Fruit fly (Drosophila melanogaster): Measurements from ENCODE around the gene Spn88Ea.

Gene Spn88Ea

DNA sequence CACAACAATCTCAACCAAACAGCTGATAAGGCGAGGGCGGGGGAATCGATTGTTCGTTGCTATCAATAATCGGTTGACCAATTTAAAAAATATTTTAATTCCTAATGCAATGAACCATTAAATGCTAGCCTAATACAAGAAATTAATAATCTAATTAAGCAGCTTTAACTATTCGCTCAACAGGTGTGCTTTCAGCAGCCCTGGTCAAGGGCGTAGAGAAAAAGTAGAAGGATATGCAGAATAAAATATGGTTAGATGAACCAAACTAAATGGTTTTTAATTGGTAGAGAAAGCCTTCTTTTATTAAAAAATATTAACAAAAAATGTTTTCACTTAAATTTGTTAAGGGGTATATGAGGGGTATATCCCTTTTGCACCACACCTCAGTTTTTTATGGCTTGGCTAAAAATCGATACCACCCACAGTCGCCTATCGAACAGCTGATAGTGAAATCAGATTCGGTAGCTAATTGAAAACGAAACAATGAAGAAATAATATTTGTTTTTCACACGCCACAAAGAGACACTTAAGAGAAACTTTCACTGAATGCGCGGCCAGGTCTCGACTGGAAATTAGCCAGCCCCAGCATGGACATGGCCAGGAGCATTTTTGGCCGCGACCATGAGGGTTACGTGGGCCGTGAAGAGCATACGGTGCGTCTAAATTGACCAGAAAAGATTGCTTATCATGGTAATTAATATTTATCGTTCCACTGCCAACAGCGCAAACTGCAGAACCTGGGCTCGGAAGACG is 12.8 kb upstream of the Spn88Ea start, which contains the start of the genes SIDL and CG12241:
TSS of gene SIDL (minus strand) at position 51 of the 753 bp plus-strand sequence.
TSS of gene CG12241 (plus strand) at position 433 of the 753 bp plus-strand sequence.
- TF ChIP-seq EcR (GFP tag; optimal IDR thresholded peaks at IDR 0.05) (no peak), CG8478 (optimal IDR thresholded peaks at IDR 0.05) (no peak), pan (optimal IDR thresholded peaks at IDR 0.05) (no peak), psq (optimal IDR thresholded peaks at IDR 0.05) (no peak), usp (GFP tag; optimal IDR thresholded peaks at IDR 0.05) (no peak), Dll (optimal IDR thresholded peaks at IDR 0.05) (no peak)

DNA sequence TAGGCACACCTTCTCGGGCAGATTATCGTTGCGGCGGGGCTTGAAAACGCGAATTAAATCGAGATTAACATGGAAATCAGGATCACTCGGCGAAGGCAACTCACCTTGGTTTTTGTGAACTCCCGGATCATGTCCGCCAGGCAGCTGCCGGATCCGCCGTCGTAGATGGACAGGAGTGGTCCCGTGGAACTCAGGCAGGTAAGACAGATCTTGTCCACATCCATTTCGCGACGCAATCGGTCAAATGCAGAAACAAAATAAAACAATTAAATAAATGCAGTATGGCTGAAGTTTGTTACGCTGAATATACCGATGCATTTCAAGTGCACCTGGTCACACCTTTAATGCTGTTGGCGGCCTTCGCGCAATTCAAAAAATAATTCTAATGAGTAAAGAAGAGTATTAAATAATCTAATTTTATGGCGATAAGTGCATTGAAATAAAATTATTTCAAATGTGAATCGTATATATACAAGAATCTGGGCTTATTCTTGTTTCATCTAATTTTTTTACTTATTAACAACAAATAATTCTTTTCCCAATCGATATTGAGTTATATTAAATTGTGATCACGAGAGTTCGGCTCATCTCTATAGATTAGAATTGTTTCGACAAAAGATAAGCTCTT is 7.2 kb upstream of the Spn88Ea start, which contains the start of the genes CG6654 and CG4210:
TSS of gene CG6654 (minus strand) at position 297 of the 628 bp plus-strand sequence.
TSS of gene CG4210 (plus strand) at position 613 of the 628 bp plus-strand sequence.
- no peak for TF ChIP-seq CG8478 (optimal IDR thresholded peaks at IDR 0.05)
- no peak for TF ChIP-seq psq (optimal IDR thresholded peaks at IDR 0.05)
- TF ChIP-seq Dll (optimal IDR thresholded peaks at IDR 0.05) = no peak
- no peak for TF ChIP-seq EcR (GFP tag; optimal IDR thresholded peaks at IDR 0.05)
- TF ChIP-seq usp (GFP tag; optimal IDR thresholded peaks at IDR 0.05) = no peak
- no peak for TF ChIP-seq pan (optimal IDR thresholded peaks at IDR 0.05)

DNA sequence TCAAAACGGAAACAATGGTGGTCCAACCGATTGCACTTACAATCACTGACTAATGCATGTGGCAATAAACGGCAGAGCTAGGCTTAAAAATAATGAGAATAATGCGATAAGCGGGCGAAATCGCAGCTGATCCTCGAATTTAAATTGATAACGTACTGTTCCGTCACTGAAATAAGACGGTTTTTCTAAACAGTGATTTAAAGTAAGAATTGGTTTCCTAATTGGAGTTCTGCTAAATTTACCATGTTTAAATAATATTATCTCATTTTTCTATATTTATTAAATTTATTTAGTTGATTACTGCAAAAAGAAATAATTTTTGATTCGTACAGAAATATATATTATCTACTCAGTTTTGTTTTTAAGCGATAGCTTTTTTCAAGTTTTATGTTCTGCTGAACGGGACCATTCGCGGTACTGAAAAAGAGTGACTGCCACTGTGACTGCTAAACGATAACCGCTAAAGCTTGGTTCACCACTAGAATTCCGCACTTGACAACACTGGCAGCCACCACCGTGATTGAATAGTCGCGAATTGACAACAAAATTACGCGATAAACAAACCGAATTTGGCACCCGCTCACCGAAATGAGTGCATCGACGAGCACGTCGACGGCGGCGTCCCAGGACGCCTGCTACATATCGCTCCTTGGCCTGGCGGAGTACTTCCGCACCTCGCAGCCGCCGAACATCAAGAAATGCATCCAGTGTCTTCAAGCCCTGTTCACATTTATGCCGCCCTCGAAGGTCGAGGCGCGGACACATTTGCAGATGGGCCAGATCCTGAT is 2.7 kb upstream of the Spn88Ea start, which contains the start of the genes Spn88Eb and Mau2:
TSS of gene Spn88Eb (minus strand) at position 51 of the 788 bp plus-strand sequence.
TSS of gene Mau2 (plus strand) at position 493 of the 788 bp plus-strand sequence.
- TF ChIP-seq pan (optimal IDR thresholded peaks at IDR 0.05) = no peak
- no peak for TF ChIP-seq usp (GFP tag; optimal IDR thresholded peaks at IDR 0.05)
- TF ChIP-seq psq (optimal IDR thresholded peaks at IDR 0.05) = no peak
- no peak for TF ChIP-seq EcR (GFP tag; optimal IDR thresholded peaks at IDR 0.05)
- TF ChIP-seq Dll (optimal IDR thresholded peaks at IDR 0.05) = no peak
- no peak for TF ChIP-seq CG8478 (optimal IDR thresholded peaks at IDR 0.05)

DNA sequence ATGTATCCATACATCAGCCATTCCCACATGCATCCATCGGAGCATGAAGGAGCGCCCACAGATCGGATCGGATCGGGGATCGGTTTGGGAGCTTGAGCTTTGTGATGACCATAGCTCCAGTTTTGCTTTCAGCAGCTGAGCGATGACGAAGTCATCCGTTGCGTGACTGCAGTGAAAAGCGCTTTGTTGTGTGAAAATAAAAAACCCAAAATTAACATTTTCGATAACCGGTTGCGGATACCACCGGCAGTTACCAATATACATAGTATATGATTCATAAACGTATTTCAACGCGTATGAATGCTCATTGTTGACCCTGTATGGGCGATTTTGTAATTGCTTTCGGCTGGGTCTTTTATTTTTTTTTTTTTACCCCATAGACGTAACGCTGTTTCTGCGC is 1.0 kb downstream of the Spn88Ea start:
- no peak for TF ChIP-seq pan (optimal IDR thresholded peaks at IDR 0.05)
- TF ChIP-seq CG8478 (optimal IDR thresholded peaks at IDR 0.05) = no peak
- no peak for TF ChIP-seq EcR (GFP tag; optimal IDR thresholded peaks at IDR 0.05)
- no peak for TF ChIP-seq Dll (optimal IDR thresholded peaks at IDR 0.05)
- TF ChIP-seq usp (GFP tag; optimal IDR thresholded peaks at IDR 0.05) = no peak
- no peak for TF ChIP-seq psq (optimal IDR thresholded peaks at IDR 0.05)

DNA sequence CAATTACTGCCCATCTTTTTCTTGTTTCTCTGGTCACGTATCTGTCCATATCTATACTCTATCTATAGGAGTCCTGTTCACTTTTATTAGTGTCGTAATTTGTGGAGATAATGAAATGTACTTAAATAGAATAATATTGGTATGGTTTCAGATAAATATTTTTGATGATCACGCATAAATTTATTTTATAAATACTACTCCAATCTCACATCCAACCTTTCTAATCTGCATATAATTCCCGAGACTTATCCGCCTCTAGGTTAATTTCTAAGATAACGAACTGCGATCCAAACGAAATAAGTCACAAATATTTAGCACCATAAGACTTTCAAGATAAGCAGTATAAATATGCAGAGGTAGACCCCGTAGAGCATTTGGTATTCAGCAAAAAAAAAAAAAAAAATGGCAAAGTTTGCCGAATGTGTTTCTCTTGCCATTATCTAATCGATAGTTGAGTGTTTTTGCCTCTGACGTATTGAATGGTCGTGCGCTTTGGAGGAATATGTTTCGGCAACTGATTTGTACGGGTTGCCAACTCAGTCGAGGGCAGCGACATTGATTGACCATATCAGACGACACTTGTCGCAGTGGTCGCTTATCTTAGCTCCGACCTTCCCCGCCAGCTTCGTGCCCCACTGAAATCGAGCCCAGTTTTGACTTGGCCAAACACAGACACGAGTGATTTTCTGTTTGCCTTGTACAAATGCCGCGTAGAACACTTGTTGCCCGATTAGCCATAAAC is 8.0 kb downstream of the Spn88Ea start:
- no peak for TF ChIP-seq pan (optimal IDR thresholded peaks at IDR 0.05)
- no peak for TF ChIP-seq EcR (GFP tag; optimal IDR thresholded peaks at IDR 0.05)
- no peak for TF ChIP-seq psq (optimal IDR thresholded peaks at IDR 0.05)
- TF ChIP-seq usp (GFP tag; optimal IDR thresholded peaks at IDR 0.05) = no peak
- no peak for TF ChIP-seq CG8478 (optimal IDR thresholded peaks at IDR 0.05)
- TF ChIP-seq Dll (optimal IDR thresholded peaks at IDR 0.05) = no peak

DNA sequence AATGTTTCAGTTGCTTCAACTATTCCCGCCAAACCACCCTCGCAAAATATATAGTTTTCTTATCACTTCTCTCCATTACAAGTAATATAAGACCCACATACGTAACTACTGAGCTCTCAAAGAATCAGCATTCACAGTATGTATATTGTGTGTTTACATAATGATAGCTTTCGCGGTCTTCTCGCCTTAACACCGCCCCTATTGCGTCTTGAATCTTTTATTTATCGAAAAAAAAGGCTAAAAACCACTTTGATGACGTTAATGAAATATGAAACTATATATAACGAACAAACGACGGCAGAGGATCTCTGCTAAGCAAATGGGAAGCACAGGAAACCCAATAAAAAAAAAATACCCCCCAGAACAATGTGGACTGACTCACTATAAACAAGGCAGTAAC is 8.9 kb downstream of the Spn88Ea start:
- TF ChIP-seq usp (GFP tag; optimal IDR thresholded peaks at IDR 0.05) (no peak), CG8478 (optimal IDR thresholded peaks at IDR 0.05) (no peak), pan (optimal IDR thresholded peaks at IDR 0.05) (no peak), EcR (GFP tag; optimal IDR thresholded peaks at IDR 0.05) (no peak), Dll (optimal IDR thresholded peaks at IDR 0.05) (no peak), psq (optimal IDR thresholded peaks at IDR 0.05) (no peak)

DNA sequence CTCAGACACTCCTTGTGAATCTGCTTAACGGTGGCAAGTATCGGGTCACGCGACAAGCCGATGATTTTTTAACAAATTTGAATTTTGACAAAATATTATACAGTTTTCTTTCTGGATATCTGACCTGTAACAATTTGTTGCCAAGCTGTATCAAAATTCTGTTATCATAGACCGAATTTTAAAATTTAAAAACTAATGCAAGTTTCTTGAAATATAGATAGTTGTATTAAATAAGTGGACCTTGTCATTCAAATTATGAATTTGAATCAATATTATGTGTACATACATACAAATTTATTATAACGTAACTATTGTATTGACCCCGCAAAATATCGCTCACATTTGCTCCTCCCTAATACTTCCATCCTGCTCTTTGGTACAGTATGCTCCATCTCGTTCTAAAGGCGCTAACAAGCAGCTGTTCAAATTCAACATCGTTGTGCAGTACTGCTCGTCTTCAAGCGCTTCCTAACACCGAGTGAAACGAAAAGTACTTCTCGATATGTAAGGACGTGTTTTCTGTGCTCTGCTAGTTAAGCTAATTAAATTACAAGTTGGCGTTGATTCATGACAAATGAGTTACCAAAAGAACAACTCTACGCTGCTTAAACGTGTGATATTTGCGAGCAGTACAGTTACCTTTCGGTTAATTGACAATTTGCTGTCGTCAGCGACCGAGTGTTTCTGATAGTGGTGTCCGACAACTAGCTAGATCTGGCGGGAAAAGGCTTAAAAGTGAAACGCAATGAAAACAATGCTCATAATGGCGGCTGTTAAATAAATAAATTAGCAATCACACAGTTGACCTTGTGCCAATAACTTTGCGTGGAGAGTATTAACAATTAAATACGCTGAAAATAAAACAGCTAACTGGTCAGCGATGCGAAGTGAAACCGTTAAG is 9.9 kb downstream of the Spn88Ea start, which contains the start of the genes Kpc1 and CG42542:
TSS of gene Kpc1 (minus strand) at position 77 of the 901 bp plus-strand sequence.
TSS of gene CG42542 (plus strand) at position 465 of the 901 bp plus-strand sequence.
- TF ChIP-seq EcR (GFP tag; optimal IDR thresholded peaks at IDR 0.05) (no peak), Dll (optimal IDR thresholded peaks at IDR 0.05) (no peak), usp (GFP tag; optimal IDR thresholded peaks at IDR 0.05) (no peak), psq (optimal IDR thresholded peaks at IDR 0.05) (no peak), pan (optimal IDR thresholded peaks at IDR 0.05) (no peak), CG8478 (optimal IDR thresholded peaks at IDR 0.05) (no peak)

DNA sequence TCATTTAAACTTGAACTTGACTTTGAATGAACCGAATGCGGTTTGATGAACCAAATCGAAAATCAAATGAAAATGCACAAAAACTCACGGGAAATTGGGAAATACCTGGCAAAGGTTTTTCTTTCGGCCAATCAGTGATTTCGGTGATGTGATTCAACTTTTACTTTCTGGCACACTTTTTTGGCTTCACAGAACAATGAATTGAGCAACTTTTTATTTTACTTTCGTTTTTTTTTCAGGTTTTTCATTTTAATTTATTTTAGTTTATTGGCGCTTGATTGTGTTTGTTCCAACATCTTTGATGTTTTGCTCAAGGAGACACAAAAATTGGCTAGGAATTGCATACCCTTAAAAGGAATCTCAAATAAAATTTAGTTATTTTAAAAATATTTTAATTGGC is 24.8 kb downstream of the Spn88Ea start, which contains the start of gene Mf:
TSS of gene Mf (minus strand) at position 44 of the 400 bp plus-strand sequence.
- TF ChIP-seq usp (GFP tag; optimal IDR thresholded peaks at IDR 0.05) (no peak), pan (optimal IDR thresholded peaks at IDR 0.05) (no peak), CG8478 (optimal IDR thresholded peaks at IDR 0.05) (no peak), psq (optimal IDR thresholded peaks at IDR 0.05) (no peak), EcR (GFP tag; optimal IDR thresholded peaks at IDR 0.05) (no peak), Dll (optimal IDR thresholded peaks at IDR 0.05) (no peak)

DNA sequence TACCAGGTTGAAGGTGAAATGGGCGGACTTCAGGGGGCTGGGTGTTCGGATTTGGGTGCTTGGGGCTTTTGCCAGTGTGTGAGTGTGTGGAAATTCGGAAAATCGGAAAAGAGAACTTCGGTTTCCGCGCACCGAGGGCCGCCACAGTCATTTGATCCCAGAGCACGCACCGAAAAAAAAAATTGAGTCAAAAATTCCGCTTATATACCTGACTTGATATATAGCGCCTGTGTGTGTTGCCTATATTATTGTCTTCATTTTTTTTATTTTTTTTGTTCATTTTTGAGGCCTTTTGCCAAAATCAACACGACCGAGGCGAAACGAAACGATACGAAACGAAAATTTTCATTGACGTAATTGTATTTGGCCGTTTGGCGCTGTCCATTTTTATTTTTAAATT is 29.0 kb downstream of the Spn88Ea start:
- no peak for TF ChIP-seq pan (optimal IDR thresholded peaks at IDR 0.05)
- TF ChIP-seq EcR (GFP tag; optimal IDR thresholded peaks at IDR 0.05) = no peak
- no peak for TF ChIP-seq CG8478 (optimal IDR thresholded peaks at IDR 0.05)
- TF ChIP-seq usp (GFP tag; optimal IDR thresholded peaks at IDR 0.05) = no peak
- TF ChIP-seq psq (optimal IDR thresholded peaks at IDR 0.05) = no peak
- TF ChIP-seq Dll (optimal IDR thresholded peaks at IDR 0.05) = no peak
